Worm (Caenorhabditis elegans) whole organism, L4 larva: ENCODE results near the gene srz-13.

Source experiments
- F49E8.2 ChIP-seq: sonication (generic microtip); optimal IDR thresholded peaks from 2 replicates; lab custom pipeline; 2016; ENCODE audit warnings: missing compliant biosample characterization, mild to moderate bottlenecking, missing genetic modification characterization, borderline replicate concordance
- daf-16 ChIP-seq, 3 experiments: sonication (generic microtip); optimal IDR thresholded peaks; 2 replicates each; lab custom pipeline; 2016 to 2017; ENCODE audit warnings: missing genetic modification characterization in 3 of 3, missing genetic modification reagents in 3 of 3, mild to moderate bottlenecking in 2 of 3, missing compliant biosample characterization in 2 of 3, missing biosample characterization in 1 of 3, moderate library complexity in 1 of 3
- dmd-6 ChIP-seq: fragments of 200-800 bp; sonication (Bioruptor generic); IDR thresholded peaks from 2 replicates; pipeline ENCODE4 v1.3.6; 2022; ENCODE audit warnings: missing genetic modification reagents, missing genetic modification characterization, missing compliant biosample characterization
- hlh-11 ChIP-seq: fragments of 200-800 bp; sonication (Bioruptor generic); optimal IDR thresholded peaks from 2 replicates; lab custom pipeline; 2018; ENCODE audit warnings: mild to moderate bottlenecking, missing genetic modification characterization, missing compliant biosample characterization
- nhr-28 ChIP-seq: fragments of 150-350 bp; optimal IDR thresholded peaks from 2 replicates; lab custom pipeline; 2014; ENCODE audit warnings: missing biosample characterization, missing genetic modification characterization
- php-3 ChIP-seq: fragments of 200-800 bp; sonication (Bioruptor generic); IDR thresholded peaks from 2 replicates; pipeline ENCODE4 v1.3.6; 2022; ENCODE audit warnings: missing genetic modification reagents, missing genetic modification characterization, missing compliant biosample characterization
- pqm-1 ChIP-seq: sonication (generic microtip); optimal IDR thresholded peaks from 2 replicates; lab custom pipeline; 2017; ENCODE audit warnings: missing biosample characterization, missing genetic modification characterization
- unc-130 ChIP-seq: sonication (generic microtip); optimal IDR thresholded peaks from 2 replicates; lab custom pipeline; 2016; ENCODE audit warnings: missing genetic modification reagents, missing genetic modification characterization, missing compliant biosample characterization
- zag-1 ChIP-seq: fragments of 150-350 bp; optimal IDR thresholded peaks from 2 replicates; lab custom pipeline; 2014; ENCODE audit warnings: missing biosample characterization, missing genetic modification characterization

Gene srz-13

DNA sequence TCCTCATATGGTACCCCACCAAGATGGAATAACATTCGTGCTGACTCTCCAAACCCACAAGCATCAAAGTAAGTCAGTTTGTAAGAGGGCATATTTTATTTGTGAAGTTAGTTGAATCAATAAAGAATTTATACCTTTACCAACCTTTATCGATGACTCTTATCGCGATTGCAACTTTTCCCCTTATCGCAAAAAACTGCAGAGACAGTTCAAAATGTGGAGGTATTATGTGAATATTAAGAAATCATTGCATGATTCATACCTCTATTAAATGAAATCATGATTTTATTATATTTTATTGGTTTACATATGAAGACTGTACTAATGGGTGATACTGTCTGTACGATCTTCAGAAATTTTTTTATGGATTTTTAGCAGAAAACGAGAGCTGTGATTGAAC is 50.0 kb downstream of the srz-13 start, which contains the start of gene gst-22:
Gene gst-22 (minus strand): TSS at position 103 of the 400 bp plus-strand sequence.
- TF ChIP-seq zag-1 (tag; lab: Kevin White, UChicago) (no peak), daf-16 (GFP tag; optimal IDR thresholded peaks at IDR 0.05; lab: Kevin White, UChicago) (no peak), daf-16 (tag; optimal IDR thresholded peaks at IDR 0.05; lab: Kevin White, UChicago) (no peak), dmd-6 (peak; percentile 82), F49E8.2 (tag; lab: Kevin White, UChicago) (no peak), unc-130 (GFP tag; lab: Kevin White, UChicago) (no peak), pqm-1 (tag; lab: Kevin White, UChicago) (peak; percentile 82), php-3 (GFP tag; lab: Robert Waterston, UW) (peak; percentile 87), nhr-28 (tag; lab: Kevin White, UChicago) (peak; percentile 44), hlh-11 (tag; lab: Kevin White, UChicago) (peak; percentile 24)
